5 fruit fly cellular contexts compared by ENCODE assay signal in the genomic region with DNA sequence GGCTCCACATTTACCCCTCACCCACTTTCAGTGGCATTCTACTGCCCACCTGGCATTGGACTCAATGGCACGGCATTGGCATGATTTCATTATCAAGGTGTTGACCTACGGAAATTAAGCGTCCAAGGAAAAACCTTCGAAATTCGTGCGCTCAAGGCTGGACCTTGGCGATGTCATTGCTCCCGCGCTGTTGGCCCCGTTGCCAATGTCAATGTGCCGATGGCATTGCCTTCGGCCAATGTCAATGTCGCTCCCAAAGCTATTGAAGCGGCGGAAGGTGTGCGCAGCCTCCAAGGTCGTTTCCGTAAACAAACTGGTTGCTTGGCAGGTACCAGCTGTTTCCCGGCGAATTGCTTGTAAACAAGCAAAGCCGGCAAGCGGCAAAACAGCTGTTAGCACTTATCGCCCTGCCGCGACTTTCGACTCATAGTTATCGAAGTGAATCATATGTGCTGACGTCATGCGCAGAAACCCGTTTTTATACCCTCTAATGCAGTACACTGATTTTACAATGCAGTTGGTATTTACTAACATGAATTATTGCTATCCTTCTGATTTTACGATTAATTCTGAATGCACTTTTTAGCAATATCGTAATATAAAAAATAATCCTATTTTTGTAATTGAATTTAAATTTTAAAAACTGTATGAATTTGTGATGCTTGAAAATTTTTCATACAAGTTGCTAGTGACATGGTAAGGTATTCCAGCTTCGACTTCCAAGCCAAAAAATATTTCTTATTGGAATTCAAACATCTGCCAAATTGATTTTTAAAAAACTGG.
TF ChIP-seq lines count a peak whose summit lies in the region.

No protein-coding gene starts in this region.

- peak; percentile 55 for TF ChIP-seq CTCF in whole organism, embryonic (GFP tag; optimal IDR thresholded peaks at IDR 0.05; lab: Kevin White, UChicago)

TF ChIP-seq in whole organism, adult, 20 proteins besides CTCF, POLR2A, EP300 and RAD21 (continues in another document):
- no peak for TF ChIP-seq cnc (optimal IDR thresholded peaks at IDR 0.05; lab: Kevin White, UChicago)
- TF ChIP-seq Mnt (GFP tag; optimal IDR thresholded peaks at IDR 0.05; lab: Kevin White, UChicago): peak; percentile 67
- TF ChIP-seq CG11617 (GFP tag; optimal IDR thresholded peaks at IDR 0.05; lab: Kevin White, UChicago): peak; percentile 90
- TF ChIP-seq cic (GFP tag; optimal IDR thresholded peaks at IDR 0.05; lab: Kevin White, UChicago): peak; percentile 60
- TF ChIP-seq CG14711 (tag; optimal IDR thresholded peaks at IDR 0.05; lab: Kevin White, UChicago): peak; percentile 84
- TF ChIP-seq pad (GFP tag; optimal IDR thresholded peaks at IDR 0.05; lab: Kevin White, UChicago): peak; percentile 69
- TF ChIP-seq toe (GFP tag; optimal IDR thresholded peaks at IDR 0.05; lab: Kevin White, UChicago): peak; percentile 86
- TF ChIP-seq Hr96 (GFP tag; optimal IDR thresholded peaks at IDR 0.05; lab: Kevin White, UChicago): peak; percentile 65
- peak; percentile 89 for TF ChIP-seq CG7045 (GFP tag; optimal IDR thresholded peaks at IDR 0.05; lab: Kevin White, UChicago)
- peak; percentile 86 for TF ChIP-seq CG5204 (GFP tag; optimal IDR thresholded peaks at IDR 0.05; lab: Kevin White, UChicago)
- TF ChIP-seq CG1620 (GFP tag; optimal IDR thresholded peaks at IDR 0.05; lab: Kevin White, UChicago): peak; percentile 61
- peak; percentile 80 for TF ChIP-seq ovo (GFP tag; optimal IDR thresholded peaks at IDR 0.05; lab: Kevin White, UChicago)
- peak; percentile 82 for TF ChIP-seq CG12768 (GFP tag; optimal IDR thresholded peaks at IDR 0.05; lab: Kevin White, UChicago)
- peak; percentile 89 for TF ChIP-seq CG7101 (tag; optimal IDR thresholded peaks at IDR 0.05; lab: Kevin White, UChicago)
- peak; percentile 99 for TF ChIP-seq kay (GFP tag; lab: Kevin White, UChicago; ENCODE audit: borderline replicate concordance)
- TF ChIP-seq CG33017 (tag; optimal IDR thresholded peaks at IDR 0.05; lab: Kevin White, UChicago): peak; percentile 94

TF ChIP-seq in whole organism, embryonic, 481 proteins besides CTCF, POLR2A, EP300 and RAD21 (continues in another document):
- TF ChIP-seq Pdp1 (GFP tag; optimal IDR thresholded peaks at IDR 0.05; lab: Kevin White, UChicago): peak in 1 of 2 experiments; percentile 91
- no peak for TF ChIP-seq zf30C (GFP tag; optimal IDR thresholded peaks at IDR 0.05; lab: Kevin White, UChicago)
- TF ChIP-seq Fer1 (GFP tag; optimal IDR thresholded peaks at IDR 0.05; lab: Kevin White, UChicago): peak; percentile 93
- TF ChIP-seq zen (tag; optimal IDR thresholded peaks at IDR 0.05; lab: Kevin White, UChicago): peak; percentile 91
- TF ChIP-seq NC2α (GFP tag; optimal IDR thresholded peaks at IDR 0.05; lab: Kevin White, UChicago): peak; percentile 72
- TF ChIP-seq CG9727 (GFP tag; optimal IDR thresholded peaks at IDR 0.05; lab: Kevin White, UChicago): peak; percentile 95
- peak; percentile 90 for TF ChIP-seq CG10543 (GFP tag; optimal IDR thresholded peaks at IDR 0.05; lab: Kevin White, UChicago)
- peak; percentile 73 for TF ChIP-seq luna (GFP tag; optimal IDR thresholded peaks at IDR 0.05; lab: Kevin White, UChicago)
- peak; percentile 92 for TF ChIP-seq CG12744 (GFP tag; optimal IDR thresholded peaks at IDR 0.05; lab: Kevin White, UChicago)
- peak; percentile 87 for TF ChIP-seq dimm (GFP tag; IDR thresholded peaks at IDR 0.05; lab: Robert Waterston, UW)
- no peak for TF ChIP-seq CG13123 (GFP tag; optimal IDR thresholded peaks at IDR 0.05; lab: Kevin White, UChicago)
- peak; percentile 69 for TF ChIP-seq CG3163 (GFP tag; optimal IDR thresholded peaks at IDR 0.05; lab: Kevin White, UChicago)
- no peak for TF ChIP-seq CG2129 (GFP tag; IDR thresholded peaks at IDR 0.05; lab: Robert Waterston, UW; ENCODE audit: partially characterized antibody)
- no peak for TF ChIP-seq pfk (GFP tag; optimal IDR thresholded peaks at IDR 0.05; lab: Kevin White, UChicago)
- TF ChIP-seq ro (GFP tag; IDR thresholded peaks at IDR 0.05; lab: Robert Waterston, UW): peak; percentile 94
- peak; percentile 98 for TF ChIP-seq ewg (GFP tag; optimal IDR thresholded peaks at IDR 0.05; lab: Kevin White, UChicago)

TF ChIP-seq in whole organism, prepupa, 60 proteins besides CTCF, POLR2A, EP300 and RAD21 (continues in another document):
- TF ChIP-seq cyc (GFP tag; optimal IDR thresholded peaks at IDR 0.05; lab: Kevin White, UChicago): no peak
- no peak for TF ChIP-seq dsx (GFP tag; optimal IDR thresholded peaks at IDR 0.05; lab: Kevin White, UChicago; ENCODE audit: poor library complexity, severe bottlenecking)
- peak; percentile 99 for TF ChIP-seq Eip78C (GFP tag; lab: Kevin White, UChicago)
- TF ChIP-seq Hr39 (GFP tag; optimal IDR thresholded peaks at IDR 0.05; lab: Kevin White, UChicago): peak; percentile 91
- TF ChIP-seq CG32006 (GFP tag; optimal IDR thresholded peaks at IDR 0.05; lab: Kevin White, UChicago): peak; percentile 97
- TF ChIP-seq CG3919 (GFP tag; optimal IDR thresholded peaks at IDR 0.05; lab: Kevin White, UChicago): no peak
- TF ChIP-seq Hr4 (GFP tag; optimal IDR thresholded peaks at IDR 0.05; lab: Kevin White, UChicago): peak; percentile 97
- TF ChIP-seq CG6854 (GFP tag; optimal IDR thresholded peaks at IDR 0.05; lab: Kevin White, UChicago): peak; percentile 81
- TF ChIP-seq Blimp-1 (GFP tag; optimal IDR thresholded peaks at IDR 0.05; lab: Kevin White, UChicago): peak; percentile 73
- TF ChIP-seq Sox15 (GFP tag; optimal IDR thresholded peaks at IDR 0.05; lab: Kevin White, UChicago): peak; percentile 89
- peak; percentile 96 for TF ChIP-seq pdm3 (GFP tag; optimal IDR thresholded peaks at IDR 0.05; lab: Kevin White, UChicago)
- TF ChIP-seq lz (GFP tag; optimal IDR thresholded peaks at IDR 0.05; lab: Kevin White, UChicago): peak; percentile 92
- TF ChIP-seq Ets96B (tag; optimal IDR thresholded peaks at IDR 0.05; lab: Kevin White, UChicago): no peak
- TF ChIP-seq topi (GFP tag; optimal IDR thresholded peaks at IDR 0.05; lab: Kevin White, UChicago): peak; percentile 94
- TF ChIP-seq CG8319 (GFP tag; optimal IDR thresholded peaks at IDR 0.05; lab: Kevin White, UChicago): peak; percentile 89
- peak; percentile 83 for TF ChIP-seq CG9139 (GFP tag; optimal IDR thresholded peaks at IDR 0.05; lab: Kevin White, UChicago)
- TF ChIP-seq CG8632 (GFP tag; optimal IDR thresholded peaks at IDR 0.05; lab: Kevin White, UChicago): peak; percentile 94

TF ChIP-seq in whole organism, pupa, 21 proteins besides CTCF, POLR2A, EP300 and RAD21 (continues in another document):
- TF ChIP-seq CG32121 (GFP tag; IDR thresholded peaks at IDR 0.05; lab: Robert Waterston, UW) (peak; percentile 97), CG13204 (GFP tag; optimal IDR thresholded peaks at IDR 0.05; lab: Kevin White, UChicago) (no peak), Ets98B (GFP tag; IDR thresholded peaks at IDR 0.05; lab: Robert Waterston, UW) (peak; percentile 96), CG14655 (GFP tag; optimal IDR thresholded peaks at IDR 0.05; lab: Kevin White, UChicago) (peak; percentile 94), CG12605 (GFP tag; IDR thresholded peaks at IDR 0.05; lab: Robert Waterston, UW) (peak; percentile 90), gl (tag; optimal IDR thresholded peaks at IDR 0.05; lab: Kevin White, UChicago) (peak; percentile 78), D1 (tag; optimal IDR thresholded peaks at IDR 0.05; lab: Kevin White, UChicago) (no peak), CG17806 (tag; optimal IDR thresholded peaks at IDR 0.05; lab: Kevin White, UChicago) (peak; percentile 92), CG34367 (tag; optimal IDR thresholded peaks at IDR 0.05; lab: Kevin White, UChicago) (peak; percentile 84), CG10348 (GFP tag; IDR thresholded peaks at IDR 0.05; lab: Robert Waterston, UW) (peak; percentile 84), fd96Ca (GFP tag; IDR thresholded peaks at IDR 0.05; lab: Robert Waterston, UW) (peak; percentile 93), CG8159 (tag; optimal IDR thresholded peaks at IDR 0.05; lab: Kevin White, UChicago) (peak; percentile 94), CG9948 (tag; optimal IDR thresholded peaks at IDR 0.05; lab: Kevin White, UChicago) (peak; percentile 91), Pif1A (GFP tag; optimal IDR thresholded peaks at IDR 0.05; lab: Kevin White, UChicago) (no peak), Snoo (tag; optimal IDR thresholded peaks at IDR 0.05; lab: Kevin White, UChicago) (no peak), EcR (GFP tag; optimal IDR thresholded peaks at IDR 0.05; lab: Kevin White, UChicago) (peak; percentile 96), rn (GFP tag; IDR thresholded peaks at IDR 0.05; lab: Robert Waterston, UW) (peak; percentile 92), CG8301 (tag; optimal IDR thresholded peaks at IDR 0.05; lab: Kevin White, UChicago) (no peak), CG15710 (tag; optimal IDR thresholded peaks at IDR 0.05; lab: Kevin White, UChicago) (peak; percentile 91)

TF ChIP-seq in whole organism, wandering third instar larva, 38 proteins besides CTCF, POLR2A, EP300 and RAD21 (continues in another document):
- TF ChIP-seq Hr78 (GFP tag; optimal IDR thresholded peaks at IDR 0.05; lab: Kevin White, UChicago) (no peak), br (GFP tag; optimal IDR thresholded peaks at IDR 0.05; lab: Kevin White, UChicago) (peak; percentile 91), h (GFP tag; optimal IDR thresholded peaks at IDR 0.05; lab: Kevin White, UChicago) (peak; percentile 94), CG32264 (GFP tag; optimal IDR thresholded peaks at IDR 0.05; lab: Kevin White, UChicago) (peak; percentile 82), sv (GFP tag; optimal IDR thresholded peaks at IDR 0.05; lab: Kevin White, UChicago) (peak; percentile 96), fru (GFP tag; optimal IDR thresholded peaks at IDR 0.05; lab: Kevin White, UChicago) (peak; percentile 92), CG9705 (GFP tag; optimal IDR thresholded peaks at IDR 0.05; lab: Kevin White, UChicago) (peak; percentile 56), Abd-B (GFP tag; optimal IDR thresholded peaks at IDR 0.05; lab: Kevin White, UChicago) (no peak), foxo (GFP tag; optimal IDR thresholded peaks at IDR 0.05; lab: Kevin White, UChicago) (peak; percentile 71 to 95), dmrt93B (GFP tag; optimal IDR thresholded peaks at IDR 0.05; lab: Kevin White, UChicago) (no peak), Jra (GFP tag; optimal IDR thresholded peaks at IDR 0.05; lab: Kevin White, UChicago) (peak; percentile 59), psq (GFP tag; optimal IDR thresholded peaks at IDR 0.05; lab: Kevin White, UChicago) (peak; percentile 86), OdsH (GFP tag; optimal IDR thresholded peaks at IDR 0.05; lab: Kevin White, UChicago) (peak; percentile 95), woc (GFP tag; optimal IDR thresholded peaks at IDR 0.05; lab: Kevin White, UChicago) (peak; percentile 95), HLH106 (tag; optimal IDR thresholded peaks at IDR 0.05; lab: Kevin White, UChicago) (peak; percentile 89), sage (GFP tag; optimal IDR thresholded peaks at IDR 0.05; lab: Kevin White, UChicago) (peak; percentile 94), rgr (GFP tag; optimal IDR thresholded peaks at IDR 0.05; lab: Kevin White, UChicago) (peak; percentile 93), Rel (GFP tag; optimal IDR thresholded peaks at IDR 0.05; lab: Kevin White, UChicago) (peak; percentile 53), Rel (tag; optimal IDR thresholded peaks at IDR 0.05; lab: Kevin White, UChicago) (peak; percentile 30), Sp1 (GFP tag; optimal IDR thresholded peaks at IDR 0.05; lab: Kevin White, UChicago) (peak; percentile 89), Hr83 (GFP tag; optimal IDR thresholded peaks at IDR 0.05; lab: Kevin White, UChicago; ENCODE audit: poor library complexity, severe bottlenecking) (no peak)
